Fruit fly (Drosophila melanogaster): ENCODE results near the gene Hr83.

Hr83 gene

dm6 chr3R:6348943-6349342, at the start of gene Hr83:
Gene Hr83, plus strand, starts transcription at chr3R:6349243.
- TF ChIP-seq insv (optimal IDR thresholded peaks at IDR 0.05) = no peak
- no peak for TF ChIP-seq Sin3A (optimal IDR thresholded peaks at IDR 0.05)
- no peak for TF ChIP-seq h (optimal IDR thresholded peaks at IDR 0.05)
- TF ChIP-seq Myc (optimal IDR thresholded peaks at IDR 0.05) = no peak
- no peak for TF ChIP-seq ttk (optimal IDR thresholded peaks at IDR 0.05)
- TF ChIP-seq psq (optimal IDR thresholded peaks at IDR 0.05) = no peak

- TF ChIP-seq Myc (optimal IDR thresholded peaks at IDR 0.05) (no peak), insv (optimal IDR thresholded peaks at IDR 0.05) (no peak), h (optimal IDR thresholded peaks at IDR 0.05) (no peak), psq (optimal IDR thresholded peaks at IDR 0.05) (no peak), ttk (optimal IDR thresholded peaks at IDR 0.05) (no peak), Sin3A (optimal IDR thresholded peaks at IDR 0.05) (no peak)
Observed at dm6 chr3R:6301257-6301839, 47.7 kb upstream of the Hr83 start, which contains the start of gene Osi15. Gene Osi15, plus strand, starts transcription at chr3R:6301804.

dm6 chr3R:6303738-6304137, 45.3 kb upstream of the Hr83 start, which contains the start of gene CG46396:
Gene CG46396, plus strand, starts transcription at chr3R:6304038.
- TF ChIP-seq psq (optimal IDR thresholded peaks at IDR 0.05) (no peak), insv (optimal IDR thresholded peaks at IDR 0.05) (no peak), ttk (optimal IDR thresholded peaks at IDR 0.05) (no peak), Sin3A (optimal IDR thresholded peaks at IDR 0.05) (no peak), h (optimal IDR thresholded peaks at IDR 0.05) (no peak), Myc (optimal IDR thresholded peaks at IDR 0.05) (no peak)

- TF ChIP-seq Myc (optimal IDR thresholded peaks at IDR 0.05) (no peak), ttk (optimal IDR thresholded peaks at IDR 0.05) (no peak), psq (optimal IDR thresholded peaks at IDR 0.05) (no peak), Sin3A (optimal IDR thresholded peaks at IDR 0.05) (no peak), h (optimal IDR thresholded peaks at IDR 0.05) (no peak), insv (optimal IDR thresholded peaks at IDR 0.05) (no peak)
Observed at dm6 chr3R:6304947-6305346, 44.1 kb upstream of the Hr83 start, which contains the start of gene Osi16. Gene Osi16, plus strand, starts transcription at chr3R:6305247.

dm6 chr3R:6306584-6306983, 42.5 kb upstream of the Hr83 start, which contains the start of gene CG46026:
Gene CG46026, plus strand, starts transcription at chr3R:6306884.
- no peak for TF ChIP-seq Sin3A (optimal IDR thresholded peaks at IDR 0.05)
- TF ChIP-seq Myc (optimal IDR thresholded peaks at IDR 0.05) = no peak
- no peak for TF ChIP-seq insv (optimal IDR thresholded peaks at IDR 0.05)
- no peak for TF ChIP-seq h (optimal IDR thresholded peaks at IDR 0.05)

- TF ChIP-seq insv (optimal IDR thresholded peaks at IDR 0.05) (no peak), Sin3A (optimal IDR thresholded peaks at IDR 0.05) (no peak), h (optimal IDR thresholded peaks at IDR 0.05) (no peak), ttk (optimal IDR thresholded peaks at IDR 0.05) (no peak), psq (optimal IDR thresholded peaks at IDR 0.05) (no peak), Myc (optimal IDR thresholded peaks at IDR 0.05) (no peak)
Observed at dm6 chr3R:6309676-6310075, 39.4 kb upstream of the Hr83 start, which contains the start of gene CG31560. Gene CG31560, plus strand, starts transcription at chr3R:6309976.

- TF ChIP-seq ttk (optimal IDR thresholded peaks at IDR 0.05) = no peak
- TF ChIP-seq Sin3A (optimal IDR thresholded peaks at IDR 0.05) = no peak
- no peak for TF ChIP-seq insv (optimal IDR thresholded peaks at IDR 0.05)
- no peak for TF ChIP-seq h (optimal IDR thresholded peaks at IDR 0.05)
- no peak for TF ChIP-seq psq (optimal IDR thresholded peaks at IDR 0.05)
- no peak for TF ChIP-seq Myc (optimal IDR thresholded peaks at IDR 0.05)
Observed at dm6 chr3R:6311641-6312259, 37.3 kb upstream of the Hr83 start, which contains the start of gene Osi17. Gene Osi17, plus strand, starts transcription at chr3R:6311772.

dm6 chr3R:6315078-6315477, 34.0 kb upstream of the Hr83 start:
- TF ChIP-seq psq (optimal IDR thresholded peaks at IDR 0.05) = no peak
- TF ChIP-seq Sin3A (optimal IDR thresholded peaks at IDR 0.05) = no peak
- no peak for TF ChIP-seq Myc (optimal IDR thresholded peaks at IDR 0.05)
- no peak for TF ChIP-seq insv (optimal IDR thresholded peaks at IDR 0.05)
- no peak for TF ChIP-seq ttk (optimal IDR thresholded peaks at IDR 0.05)
- TF ChIP-seq h (optimal IDR thresholded peaks at IDR 0.05) = no peak

dm6 chr3R:6329774-6330298, 19.2 kb upstream of the Hr83 start, which contains the start of gene Osi18:
Gene Osi18, plus strand, starts transcription at chr3R:6330248.
- no peak for TF ChIP-seq insv (optimal IDR thresholded peaks at IDR 0.05)
- TF ChIP-seq psq (optimal IDR thresholded peaks at IDR 0.05) = no peak
- no peak for TF ChIP-seq Sin3A (optimal IDR thresholded peaks at IDR 0.05)
- TF ChIP-seq h (optimal IDR thresholded peaks at IDR 0.05) = no peak
- no peak for TF ChIP-seq Myc (optimal IDR thresholded peaks at IDR 0.05)
- TF ChIP-seq ttk (optimal IDR thresholded peaks at IDR 0.05) = no peak

dm6 chr3R:6334906-6335433, 14.1 kb upstream of the Hr83 start, which contains the start of gene Osi19:
Gene Osi19, plus strand, starts transcription at chr3R:6335362.
- TF ChIP-seq ttk (optimal IDR thresholded peaks at IDR 0.05) = no peak
- TF ChIP-seq Sin3A (optimal IDR thresholded peaks at IDR 0.05) = no peak
- TF ChIP-seq Myc (optimal IDR thresholded peaks at IDR 0.05) = no peak
- TF ChIP-seq psq (optimal IDR thresholded peaks at IDR 0.05) = no peak
- no peak for TF ChIP-seq h (optimal IDR thresholded peaks at IDR 0.05)
- no peak for TF ChIP-seq insv (optimal IDR thresholded peaks at IDR 0.05)

- TF ChIP-seq h (optimal IDR thresholded peaks at IDR 0.05) (no peak), insv (optimal IDR thresholded peaks at IDR 0.05) (no peak), Myc (optimal IDR thresholded peaks at IDR 0.05) (no peak), psq (optimal IDR thresholded peaks at IDR 0.05) (no peak), ttk (optimal IDR thresholded peaks at IDR 0.05) (no peak), Sin3A (optimal IDR thresholded peaks at IDR 0.05) (no peak)
Observed at dm6 chr3R:6337397-6337796, 11.6 kb upstream of the Hr83 start.

dm6 chr3R:6339795-6340194, 9.2 kb upstream of the Hr83 start, which contains the start of gene Osi20:
Gene Osi20, plus strand, starts transcription at chr3R:6340095.
- TF ChIP-seq h (optimal IDR thresholded peaks at IDR 0.05) = no peak
- no peak for TF ChIP-seq Myc (optimal IDR thresholded peaks at IDR 0.05)
- no peak for TF ChIP-seq psq (optimal IDR thresholded peaks at IDR 0.05)
- no peak for TF ChIP-seq ttk (optimal IDR thresholded peaks at IDR 0.05)
- TF ChIP-seq insv (optimal IDR thresholded peaks at IDR 0.05) = no peak
- TF ChIP-seq Sin3A (optimal IDR thresholded peaks at IDR 0.05) = no peak

Measured in Kc167 (cell line).